Worm (Caenorhabditis elegans) whole organism, early embryonic: Measurements from ENCODE around the gene F43C11.2.

Experiments
- B0310.2 ChIP-seq: sonication (generic microtip); optimal IDR thresholded peaks from 2 replicates; lab custom pipeline; 2016; ENCODE audit warnings: mild to moderate bottlenecking, missing genetic modification characterization, missing compliant biosample characterization
- F13C5.2 ChIP-seq: sonication (generic microtip); optimal IDR thresholded peaks from 2 replicates; lab custom pipeline; 2017; ENCODE audit warnings: mild to moderate bottlenecking, missing genetic modification characterization, inconsistent platforms, missing compliant biosample characterization
- aly-1 ChIP-seq: sonication (generic microtip); optimal IDR thresholded peaks from 2 replicates; lab custom pipeline; 2016; ENCODE audit warnings: missing genetic modification characterization, missing compliant biosample characterization
- ama-1 ChIP-seq: fragments of 150-350 bp; optimal IDR thresholded peaks from 2 replicates; lab custom pipeline; 2014
- ceh-13 ChIP-seq: fragments of 200-800 bp; sonication (Bioruptor generic); optimal IDR thresholded peaks from 2 replicates; lab custom pipeline; 2018; ENCODE audit warnings: mild to moderate bottlenecking, missing genetic modification characterization, missing compliant biosample characterization
- ceh-36 ChIP-seq: sonication (generic microtip); optimal IDR thresholded peaks from 2 replicates; lab custom pipeline; 2016; ENCODE audit warnings: missing genetic modification characterization, inconsistent platforms, missing compliant biosample characterization
- ets-7 ChIP-seq: sonication (generic microtip); optimal IDR thresholded peaks from 2 replicates; lab custom pipeline; 2016; ENCODE audit warnings: missing genotype, missing genetic modification characterization, missing compliant biosample characterization
- flt-1 ChIP-seq: fragments of 200-800 bp; sonication (Bioruptor generic); IDR thresholded peaks from 2 replicates; pipeline ENCODE4 v1.3.6; 2022; ENCODE audit warnings: missing genetic modification characterization, missing compliant biosample characterization
- hmbx-1 ChIP-seq: sonication (generic microtip); optimal IDR thresholded peaks from 2 replicates; lab custom pipeline; 2016; ENCODE audit warnings: mild to moderate bottlenecking, missing genetic modification characterization, missing compliant biosample characterization
- hmg-4 ChIP-seq: fragments of 200-800 bp; sonication (Bioruptor generic); optimal IDR thresholded peaks from 2 replicates; lab custom pipeline; 2018; ENCODE audit warnings: mild to moderate bottlenecking, missing genetic modification characterization, missing compliant biosample characterization
- hnd-1 ChIP-seq: sonication (generic microtip); optimal IDR thresholded peaks from 2 replicates; lab custom pipeline; 2016; ENCODE audit warnings: missing genetic modification characterization, missing compliant biosample characterization
- pes-1 ChIP-seq: fragments of 200-800 bp; sonication (Bioruptor generic); IDR thresholded peaks from 2 replicates; pipeline ENCODE4 v1.3.6; 2022; ENCODE audit warnings: missing genetic modification reagents, missing genetic modification characterization, missing compliant biosample characterization
- scrt-1 ChIP-seq: fragments of 200-800 bp; sonication (Bioruptor generic); IDR thresholded peaks from 2 replicates; pipeline ENCODE4 v1.3.6; 2022; ENCODE audit warnings: missing genetic modification characterization, missing compliant biosample characterization
- sea-1 ChIP-seq: fragments of 200-800 bp; sonication (Bioruptor generic); conservative IDR thresholded peaks from 2 replicates; pipeline ENCODE4 v1.3.6; 2022; ENCODE audit warnings: missing genetic modification characterization, missing compliant biosample characterization
- tbx-11 ChIP-seq: fragments of 200-800 bp; sonication (Bioruptor generic); IDR thresholded peaks from 2 replicates; pipeline ENCODE4 v1.3.6; 2022; ENCODE audit warnings: missing genetic modification characterization, missing compliant biosample characterization
- tbx-37 ChIP-seq: fragments of 200-800 bp; sonication (Bioruptor generic); conservative IDR thresholded peaks from 2 replicates; pipeline ENCODE4 v1.3.6; 2022; ENCODE audit warnings: missing genetic modification reagents, missing genetic modification characterization, missing compliant biosample characterization
- tra-4 ChIP-seq: sonication (generic microtip); optimal IDR thresholded peaks from 2 replicates; lab custom pipeline; 2017; ENCODE audit warnings: missing genetic modification characterization, missing compliant biosample characterization

F43C11.2 gene

ce11 chrII:2352546-2352945, 2.0 kb upstream of the F43C11.2 start, which contains the start of gene F43C11.10:
Gene F43C11.10, minus strand, starts transcription at chrII:2352646.
- TF ChIP-seq hmbx-1 (tag; lab: Kevin White, UChicago) (no peak), ets-7 (tag; lab: Kevin White, UChicago) (no peak), B0310.2 (tag; lab: Kevin White, UChicago) (no peak)

ce11 chrII:2353012-2353411, 1.6 kb upstream of the F43C11.2 start, which contains the start of gene F43C11.3:
Gene F43C11.3, plus strand, starts transcription at chrII:2353312.
- TF ChIP-seq aly-1 (no peak), flt-1 (GFP tag; lab: Robert Waterston, UW) (no peak), scrt-1 (no peak), B0310.2 (tag; lab: Kevin White, UChicago) (no peak), sea-1 (GFP tag; lab: Robert Waterston, UW) (no peak), tbx-11 (GFP tag; lab: Robert Waterston, UW) (no peak), tbx-37 (GFP tag; lab: Robert Waterston, UW) (no peak), ceh-13 (GFP tag; lab: Kevin White, UChicago) (no peak), ama-1 (no peak), tra-4 (tag; lab: Kevin White, UChicago) (no peak), hnd-1 (tag; lab: Kevin White, UChicago) (no peak), ceh-36 (tag; lab: Kevin White, UChicago) (no peak), F13C5.2 (tag; lab: Kevin White, UChicago) (no peak), pes-1 (GFP tag; lab: Robert Waterston, UW) (no peak)

- TF ChIP-seq scrt-1: no peak
- no peak for TF ChIP-seq ama-1
- no peak for TF ChIP-seq ceh-36 (tag; lab: Kevin White, UChicago)
- TF ChIP-seq tbx-37 (GFP tag; lab: Robert Waterston, UW): no peak
- no peak for TF ChIP-seq B0310.2 (tag; lab: Kevin White, UChicago)
Measured at ce11 chrII:2356795-2357194, 2.2 kb downstream of the F43C11.2 start, which contains the start of gene F43C11.1. Gene F43C11.1, plus strand, starts transcription at chrII:2357095.

- TF ChIP-seq flt-1 (GFP tag; lab: Robert Waterston, UW) (no peak), sea-1 (GFP tag; lab: Robert Waterston, UW) (no peak), F13C5.2 (tag; lab: Kevin White, UChicago) (no peak), B0310.2 (tag; lab: Kevin White, UChicago) (no peak), hnd-1 (tag; lab: Kevin White, UChicago) (no peak), aly-1 (no peak), ceh-13 (GFP tag; lab: Kevin White, UChicago) (no peak), ceh-36 (tag; lab: Kevin White, UChicago) (no peak), tbx-37 (GFP tag; lab: Robert Waterston, UW) (no peak), tbx-11 (GFP tag; lab: Robert Waterston, UW) (no peak), tra-4 (tag; lab: Kevin White, UChicago) (no peak), scrt-1 (no peak), pes-1 (GFP tag; lab: Robert Waterston, UW) (no peak), hmg-4 (GFP tag; lab: Kevin White, UChicago) (no peak)
Measured at ce11 chrII:2359965-2360364, 5.4 kb downstream of the F43C11.2 start, which contains the start of gene F43C11.16. Gene F43C11.16, minus strand, starts transcription at chrII:2360065.

DNA sequence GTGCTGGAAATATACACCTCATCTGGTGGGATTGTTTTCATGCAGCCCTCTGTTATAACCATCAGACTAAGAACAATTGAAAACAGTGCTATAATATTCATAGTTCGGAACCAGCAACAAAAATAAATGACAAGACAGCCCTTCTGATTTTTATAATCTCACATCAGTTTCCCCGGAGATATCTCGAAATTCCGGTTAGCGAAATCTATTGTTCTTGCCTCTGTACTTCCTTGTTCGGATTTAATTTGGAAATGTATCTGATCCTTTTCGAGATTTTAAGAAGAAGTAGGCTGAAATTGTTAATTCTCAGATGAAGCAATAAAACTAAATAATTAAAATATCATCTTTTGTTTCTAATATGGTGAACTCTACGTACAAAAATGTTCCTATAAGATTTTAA, 9.1 kb downstream of the F43C11.2 start, which contains the start of gene F43C11.11:
F43C11.11 (minus strand) TSS at position 101 of the 400 bp plus-strand sequence.
- TF ChIP-seq scrt-1 (no peak), tbx-37 (GFP tag; lab: Robert Waterston, UW) (no peak), aly-1 (no peak), F13C5.2 (tag; lab: Kevin White, UChicago) (no peak), ceh-13 (GFP tag; lab: Kevin White, UChicago) (no peak), hmbx-1 (tag; lab: Kevin White, UChicago) (no peak), hmg-4 (GFP tag; lab: Kevin White, UChicago) (no peak), hnd-1 (tag; lab: Kevin White, UChicago) (no peak), sea-1 (GFP tag; lab: Robert Waterston, UW) (no peak), tra-4 (tag; lab: Kevin White, UChicago) (no peak), tbx-11 (GFP tag; lab: Robert Waterston, UW) (no peak), ama-1 (no peak), ceh-36 (tag; lab: Kevin White, UChicago) (no peak), pes-1 (GFP tag; lab: Robert Waterston, UW) (no peak), ets-7 (tag; lab: Kevin White, UChicago) (no peak), B0310.2 (tag; lab: Kevin White, UChicago) (no peak), flt-1 (GFP tag; lab: Robert Waterston, UW) (no peak)

DNA sequence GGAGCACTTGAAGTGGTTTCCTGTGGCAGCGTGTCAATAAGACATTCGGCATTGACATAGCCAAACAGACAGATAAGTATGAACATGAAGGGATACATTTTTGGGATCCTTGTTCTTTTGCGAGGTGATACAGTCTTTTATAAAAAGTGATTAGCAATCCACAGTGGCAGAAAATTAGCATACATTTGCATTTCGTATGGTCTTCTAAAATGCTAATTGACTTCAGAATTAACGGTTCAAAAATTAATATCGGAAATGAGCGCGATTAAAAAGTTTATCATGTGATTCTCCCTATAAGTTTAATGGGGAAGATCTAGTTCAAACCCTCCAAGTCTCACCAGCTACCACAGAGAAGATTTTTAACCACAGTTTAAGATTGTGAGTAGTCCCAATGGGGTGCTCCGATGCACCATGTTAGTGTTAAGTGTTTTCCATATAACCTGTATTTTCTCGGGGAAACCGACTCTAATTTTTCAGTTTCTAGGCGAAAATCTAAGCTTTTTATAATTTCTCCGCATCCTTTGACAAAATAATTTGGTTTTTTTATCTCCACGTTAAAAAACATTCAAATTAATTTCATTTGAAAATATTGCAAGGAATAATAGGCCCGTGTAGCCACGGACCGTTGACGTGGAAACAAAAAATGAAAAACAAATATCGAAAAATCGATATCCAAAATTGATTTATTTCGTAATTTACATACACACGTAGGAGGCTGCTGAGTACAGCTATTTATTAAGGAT, 12.2 kb downstream of the F43C11.2 start, which contains the start of the genes F43C11.12 and F16G10.5:
F43C11.12 (minus strand) TSS at position 101 of the 743 bp plus-strand sequence.
F16G10.5 (plus strand) TSS at position 693 of the 743 bp plus-strand sequence.
- TF ChIP-seq ceh-36 (tag; lab: Kevin White, UChicago): no peak

- no peak for TF ChIP-seq hmbx-1 (tag; lab: Kevin White, UChicago)
- no peak for TF ChIP-seq scrt-1
- TF ChIP-seq ceh-13 (GFP tag; lab: Kevin White, UChicago): no peak
- no peak for TF ChIP-seq hmg-4 (GFP tag; lab: Kevin White, UChicago)
- TF ChIP-seq tbx-37 (GFP tag; lab: Robert Waterston, UW): no peak
- no peak for TF ChIP-seq tra-4 (tag; lab: Kevin White, UChicago)
- no peak for TF ChIP-seq ets-7 (tag; lab: Kevin White, UChicago)
- no peak for TF ChIP-seq sea-1 (GFP tag; lab: Robert Waterston, UW)
- no peak for TF ChIP-seq ceh-36 (tag; lab: Kevin White, UChicago)
- TF ChIP-seq ama-1: no peak
- no peak for TF ChIP-seq flt-1 (GFP tag; lab: Robert Waterston, UW)
- no peak for TF ChIP-seq pes-1 (GFP tag; lab: Robert Waterston, UW)
- no peak for TF ChIP-seq aly-1
- TF ChIP-seq B0310.2 (tag; lab: Kevin White, UChicago): no peak
- TF ChIP-seq F13C5.2 (tag; lab: Kevin White, UChicago): no peak
- TF ChIP-seq hnd-1 (tag; lab: Kevin White, UChicago): no peak
- TF ChIP-seq tbx-11 (GFP tag; lab: Robert Waterston, UW): no peak
Measured at ce11 chrII:2368956-2369355, 14.4 kb downstream of the F43C11.2 start, which contains the start of gene hpo-25. Gene hpo-25, plus strand, starts transcription at chrII:2369256.
